Fruit fly (Drosophila melanogaster) whole organism, embryonic: ENCODE measurements around the gene CG13931.

Experiments used
- B-H2 ChIP-seq: fragments of 200-800 bp; sonication (Bioruptor generic); optimal IDR thresholded peaks from 2 replicates; lab custom pipeline; 2018; ENCODE audit warnings: missing biosample characterization, mild to moderate bottlenecking, missing genetic modification characterization
- CG10147 ChIP-seq: fragments of 200-800 bp; sonication (Bioruptor generic); optimal IDR thresholded peaks from 2 replicates; lab custom pipeline; 2019; ENCODE audit warnings: missing biosample characterization, mild to moderate bottlenecking, missing genetic modification characterization, moderate library complexity
- CG10959 ChIP-seq: fragments of 200-800 bp; sonication (Bioruptor generic); IDR thresholded peaks from 2 replicates; pipeline ENCODE4 v1.3.6; 2022; ENCODE audit warnings: missing biosample characterization, missing genetic modification characterization
- CG12744 ChIP-seq: fragments of 200-800 bp; sonication (Bioruptor generic); optimal IDR thresholded peaks from 2 replicates; lab custom pipeline; 2016; ENCODE audit warnings: missing biosample characterization, missing genetic modification characterization
- CG13296 ChIP-seq: fragments of 200-800 bp; sonication (Bioruptor generic); optimal IDR thresholded peaks from 3 replicates; lab custom pipeline; 2018; ENCODE audit warnings: missing biosample characterization, mild to moderate bottlenecking, missing genetic modification characterization
- CG15514 ChIP-seq: fragments of 200-800 bp; sonication (Bioruptor generic); optimal IDR thresholded peaks from 3 replicates; lab custom pipeline; 2017; ENCODE audit warnings: missing biosample characterization, missing genetic modification characterization, mild to moderate bottlenecking, moderate library complexity, missing genetic modification reagents
- CG17612 ChIP-seq: fragments of 200-800 bp; sonication (Bioruptor generic); IDR thresholded peaks from 2 replicates; pipeline ENCODE4 v1.3.6; 2022; ENCODE audit warnings: missing biosample characterization, missing genetic modification characterization
- CG17912 ChIP-seq: fragments of 200-800 bp; sonication (Bioruptor generic); optimal IDR thresholded peaks from 2 replicates; lab custom pipeline; 2018; ENCODE audit warnings: missing biosample characterization, mild to moderate bottlenecking, missing genetic modification characterization
- CG2116 ChIP-seq: fragments of 200-800 bp; sonication (Bioruptor generic); optimal IDR thresholded peaks from 3 replicates; lab custom pipeline; 2018; ENCODE audit warnings: missing biosample characterization, mild to moderate bottlenecking, missing genetic modification characterization
- CG2678 ChIP-seq: fragments of 200-800 bp; sonication (Bioruptor generic); optimal IDR thresholded peaks from 3 replicates; lab custom pipeline; 2019; ENCODE audit warnings: missing biosample characterization, mild to moderate bottlenecking, missing genetic modification characterization, moderate library complexity
- CG31388 ChIP-seq: fragments of 200-800 bp; sonication (Bioruptor generic); optimal IDR thresholded peaks from 2 replicates; lab custom pipeline; 2016; ENCODE audit warnings: missing biosample characterization, missing genetic modification characterization
- CG3838 ChIP-seq: fragments of 200-800 bp; sonication (Bioruptor generic); optimal IDR thresholded peaks from 3 replicates; lab custom pipeline; 2016; ENCODE audit warnings: missing biosample characterization, missing genetic modification characterization
- CG4424 ChIP-seq: fragments of 200-800 bp; sonication (Bioruptor generic); optimal IDR thresholded peaks from 3 replicates; lab custom pipeline; 2016; ENCODE audit warnings: missing biosample characterization, missing genetic modification characterization
- CG4820 ChIP-seq: fragments of 200-800 bp; sonication (Bioruptor generic); optimal IDR thresholded peaks from 3 replicates; lab custom pipeline; 2016; ENCODE audit warnings: missing biosample characterization, missing genetic modification characterization
- CG8478 ChIP-seq: fragments of >200 bp; optimal IDR thresholded peaks from 2 replicates; lab custom pipeline; 2018
- CG9215 ChIP-seq: fragments of 200-800 bp; sonication (Bioruptor generic); IDR thresholded peaks from 2 replicates; pipeline ENCODE4 v1.3.6; 2022; ENCODE audit warnings: missing biosample characterization, missing genetic modification characterization
- Dbx ChIP-seq: fragments of 200-800 bp; sonication (Bioruptor generic); IDR thresholded peaks from 3 replicates; pipeline ENCODE4 v1.3.6; 2022; ENCODE audit warnings: missing biosample characterization, missing genetic modification characterization
- Dip3 ChIP-seq: fragments of 200-800 bp; sonication (Bioruptor generic); optimal IDR thresholded peaks from 3 replicates; lab custom pipeline; 2016; ENCODE audit warnings: missing biosample characterization, missing genetic modification characterization
- Dp ChIP-seq: fragments of 200-800 bp; sonication (Bioruptor generic); optimal IDR thresholded peaks from 2 replicates; lab custom pipeline; 2018; ENCODE audit warnings: missing biosample characterization, mild to moderate bottlenecking, missing genetic modification characterization, moderate library complexity
- Dref ChIP-seq: fragments of 200-800 bp; sonication (Bioruptor generic); IDR thresholded peaks from 2 replicates; pipeline ENCODE4 v1.3.6; 2022; ENCODE audit warnings: missing biosample characterization, missing genetic modification characterization
- E2f2 ChIP-seq: fragments of 200-800 bp; sonication (Bioruptor generic); IDR thresholded peaks from 2 replicates; pipeline ENCODE4 v1.3.6; 2022; ENCODE audit warnings: missing biosample characterization, missing genetic modification characterization
- HHEX ChIP-seq: fragments of 200-800 bp; sonication (Bioruptor generic); optimal IDR thresholded peaks from 3 replicates; lab custom pipeline; 2017; ENCODE audit warnings: missing biosample characterization, mild to moderate bottlenecking, missing genetic modification characterization, missing genetic modification reagents
- MESR4 ChIP-seq: fragments of 200-800 bp; sonication (Bioruptor generic); optimal IDR thresholded peaks from 2 replicates; lab custom pipeline; 2018; ENCODE audit warnings: missing biosample characterization, mild to moderate bottlenecking, missing genetic modification characterization, moderate library complexity
- Nf-YA ChIP-seq: fragments of 200-800 bp; sonication (Bioruptor generic); IDR thresholded peaks from 2 replicates; pipeline ENCODE4 v1.3.6; 2022; ENCODE audit warnings: missing biosample characterization, missing genetic modification characterization
- Nf-YB ChIP-seq: fragments of 200-800 bp; sonication (Bioruptor generic); optimal IDR thresholded peaks from 3 replicates; lab custom pipeline; 2019; ENCODE audit warnings: missing biosample characterization, mild to moderate bottlenecking, missing genetic modification characterization, moderate library complexity
- Sry-δ ChIP-seq: fragments of 200-800 bp; sonication (Bioruptor generic); optimal IDR thresholded peaks from 2 replicates; lab custom pipeline; 2016; ENCODE audit warnings: missing biosample characterization, missing genetic modification characterization
- Stat92E ChIP-seq, 3 experiments: fragments of >200 bp in 2 of 3; fragments of 200-800 bp in 1 of 3; sonication (Bioruptor generic) in 1 of 3; optimal IDR thresholded peaks; 2 replicates each; lab custom pipeline; 2017 to 2019; ENCODE audit warnings: missing biosample characterization in 3 of 3, missing genetic modification characterization in 3 of 3, mild to moderate bottlenecking in 1 of 3, moderate library complexity in 1 of 3
- Taf1 ChIP-seq: fragments of 200-800 bp; sonication (Bioruptor generic); IDR thresholded peaks from 2 replicates; pipeline ENCODE4 v1.3.6; 2022; ENCODE audit warnings: missing biosample characterization, missing genetic modification characterization
- Xbp1 ChIP-seq: fragments of 200-800 bp; sonication (Bioruptor generic); optimal IDR thresholded peaks from 3 replicates; lab custom pipeline; 2016; ENCODE audit warnings: missing biosample characterization, mild to moderate bottlenecking, missing genetic modification characterization
- ase ChIP-seq: fragments of 200-800 bp; sonication (Bioruptor generic); IDR thresholded peaks from 3 replicates; pipeline ENCODE4 v1.3.6; 2022; ENCODE audit warnings: missing biosample characterization, missing genetic modification characterization
- chinmo ChIP-seq: fragments of 200-800 bp; sonication (Bioruptor generic); IDR thresholded peaks from 4 replicates; pipeline ENCODE4 v1.3.6; 2022; ENCODE audit warnings: missing biosample characterization, missing genetic modification characterization; ENCODE audit not compliant: partially characterized antibody
- crp ChIP-seq, 2 experiments: fragments of 200-800 bp; sonication (Bioruptor generic); optimal IDR thresholded peaks; 2 replicates in 1 of 2; 3 replicates in 1 of 2; lab custom pipeline; 2017; ENCODE audit warnings: missing biosample characterization in 2 of 2, missing genetic modification characterization in 2 of 2, mild to moderate bottlenecking in 1 of 2, moderate library complexity in 1 of 2
- ewg ChIP-seq: fragments of 200-800 bp; sonication (Bioruptor generic); optimal IDR thresholded peaks from 3 replicates; lab custom pipeline; 2017; ENCODE audit warnings: mild to moderate bottlenecking, missing biosample characterization, missing genetic modification reagents, missing genetic modification characterization
- ftz-f1 ChIP-seq: fragments of 200-800 bp; sonication (Bioruptor generic); optimal IDR thresholded peaks from 2 replicates; lab custom pipeline; 2016; ENCODE audit warnings: missing biosample characterization, missing genetic modification characterization
- gfzf ChIP-seq: fragments of 200-800 bp; sonication (Bioruptor generic); optimal IDR thresholded peaks from 2 replicates; lab custom pipeline; 2016; ENCODE audit warnings: missing biosample characterization, mild to moderate bottlenecking, missing genetic modification characterization, moderate library complexity
- gt ChIP-seq: fragments of 200-800 bp; sonication (Bioruptor generic); IDR thresholded peaks from 2 replicates; pipeline ENCODE4 v1.3.6; 2022; ENCODE audit warnings: missing biosample characterization, missing genetic modification characterization
- her ChIP-seq: fragments of 200-800 bp; sonication (Bioruptor generic); optimal IDR thresholded peaks from 2 replicates; lab custom pipeline; 2016; ENCODE audit warnings: missing biosample characterization, missing genetic modification characterization
- hkb ChIP-seq, 2 experiments: fragments of 200-800 bp in 1 of 2; fragments of >200 bp in 1 of 2; sonication (Bioruptor generic) in 1 of 2; IDR thresholded peaks in 1 of 2; optimal IDR thresholded peaks in 1 of 2; 2 replicates each; pipeline versions ENCODE4 v1.3.6 to Lab custom; 2017 to 2022; ENCODE audit warnings: missing biosample characterization in 1 of 2, missing genetic modification characterization in 1 of 2
- kah ChIP-seq: fragments of 200-800 bp; sonication (Bioruptor generic); optimal IDR thresholded peaks from 2 replicates; lab custom pipeline; 2018; ENCODE audit warnings: missing biosample characterization, mild to moderate bottlenecking, missing genetic modification characterization
- ken ChIP-seq: fragments of 200-800 bp; sonication (Bioruptor generic); IDR thresholded peaks from 3 replicates; pipeline ENCODE4 v1.3.6; 2022; ENCODE audit warnings: missing biosample characterization, missing genetic modification characterization
- lov ChIP-seq, 2 experiments: fragments of 200-800 bp in 1 of 2; fragments of >200 bp in 1 of 2; sonication (Bioruptor generic) in 1 of 2; IDR thresholded peaks in 1 of 2; optimal IDR thresholded peaks in 1 of 2; 2 replicates in 1 of 2; 3 replicates in 1 of 2; pipeline versions ENCODE4 v1.3.6 to Lab custom; 2017 to 2022; ENCODE audit warnings: missing biosample characterization in 1 of 2, missing genetic modification characterization in 1 of 2
- nerfin-2 ChIP-seq: fragments of 200-800 bp; sonication (Bioruptor generic); IDR thresholded peaks from 2 replicates; pipeline ENCODE4 v1.3.6; 2022; ENCODE audit warnings: missing biosample characterization, missing genetic modification characterization; ENCODE audit not compliant: partially characterized antibody
- p53 ChIP-seq: fragments of 200-800 bp; sonication (Bioruptor generic); optimal IDR thresholded peaks from 2 replicates; lab custom pipeline; 2016; ENCODE audit warnings: missing biosample characterization, missing genetic modification characterization
- schlank ChIP-seq: fragments of 200-800 bp; sonication (Bioruptor generic); optimal IDR thresholded peaks from 2 replicates; lab custom pipeline; 2018; ENCODE audit warnings: missing biosample characterization, mild to moderate bottlenecking, missing genetic modification characterization
- scrt ChIP-seq: fragments of 200-800 bp; sonication (Bioruptor generic); optimal IDR thresholded peaks from 2 replicates; lab custom pipeline; 2018; ENCODE audit warnings: missing biosample characterization, mild to moderate bottlenecking, missing genetic modification characterization, moderate library complexity
- trem ChIP-seq: fragments of 200-800 bp; optimal IDR thresholded peaks from 3 replicates; lab custom pipeline; 2019; ENCODE audit warnings: missing biosample characterization, mild to moderate bottlenecking, missing genetic modification characterization, moderate library complexity
- twi ChIP-seq: fragments of 200-800 bp; optimal IDR thresholded peaks from 2 replicates; lab custom pipeline; 2019; ENCODE audit warnings: missing biosample characterization, mild to moderate bottlenecking, missing genetic modification characterization, moderate library complexity
- unpg ChIP-seq: fragments of 200-800 bp; sonication (Bioruptor generic); optimal IDR thresholded peaks from 3 replicates; lab custom pipeline; 2018; ENCODE audit warnings: missing biosample characterization, mild to moderate bottlenecking, missing genetic modification characterization, moderate library complexity
- zen ChIP-seq: fragments of 200-800 bp; sonication (Bioruptor generic); optimal IDR thresholded peaks from 3 replicates; lab custom pipeline; 2018; ENCODE audit warnings: missing biosample characterization, mild to moderate bottlenecking, missing genetic modification characterization, moderate library complexity

The CG13931 gene

dm6 chr3L:1735603-1736002 is 33.4 kb upstream of the CG13931 start, which contains the start of gene Oseg4:
Gene Oseg4, minus strand, starts transcription at chr3L:1735767.
- TF ChIP-seq Sry-δ (GFP tag; lab: Kevin White, UChicago) (peak; percentile 7), Dip3 (GFP tag; lab: Kevin White, UChicago) (no peak), gfzf (GFP tag; lab: Kevin White, UChicago) (peak; percentile 28), E2f2 (GFP tag; lab: Robert Waterston, UW) (peak; percentile 72), hkb (optimal IDR thresholded peaks at IDR 0.05; lab: Kevin White, UChicago) (no peak), hkb (GFP tag; IDR thresholded peaks at IDR 0.05; lab: Robert Waterston, UW) (no peak), CG31388 (GFP tag; lab: Kevin White, UChicago) (no peak), CG15514 (GFP tag; lab: Kevin White, UChicago) (peak; percentile 0), trem (tag; lab: Kevin White, UChicago) (peak; percentile 34), unpg (GFP tag; lab: Kevin White, UChicago) (no peak), CG2116 (peak; percentile 53), scrt (GFP tag; lab: Kevin White, UChicago) (peak; percentile 57), kah (GFP tag; lab: Kevin White, UChicago) (peak; percentile 80), MESR4 (GFP tag; lab: Kevin White, UChicago) (peak; percentile 1), Dp (GFP tag; lab: Kevin White, UChicago) (peak; percentile 64), gt (no peak), Dref (peak; percentile 47), crp (GFP tag; optimal IDR thresholded peaks at IDR 0.05; lab: Kevin White, UChicago) (peak in 1 of 2 experiments; percentile 28), CG8478 (no peak)

dm6 chr3L:1730873-1731272 is 28.7 kb upstream of the CG13931 start, which contains the start of gene drpr:
Gene drpr, minus strand, starts transcription at chr3L:1731107.
- TF ChIP-seq Stat92E (GFP tag; optimal IDR thresholded peaks at IDR 0.05; lab: Kevin White, UChicago) (peak in 1 of 3 experiments; percentile 60), Nf-YB (GFP tag; lab: Kevin White, UChicago) (no peak), Dbx (GFP tag; lab: Robert Waterston, UW) (no peak), twi (tag; lab: Kevin White, UChicago) (no peak), CG17912 (GFP tag; lab: Kevin White, UChicago) (no peak), CG4820 (GFP tag; lab: Kevin White, UChicago) (no peak), CG13296 (GFP tag; lab: Kevin White, UChicago) (peak; percentile 37), p53 (GFP tag; lab: Kevin White, UChicago) (no peak), ftz-f1 (GFP tag; lab: Kevin White, UChicago) (peak; percentile 1), Dref (peak; percentile 34), Xbp1 (GFP tag; lab: Kevin White, UChicago) (no peak), ase (GFP tag; lab: Robert Waterston, UW) (no peak), chinmo (GFP tag; lab: Robert Waterston, UW) (peak; percentile 84; the same call in 2 of the 4 replicates), CG12744 (GFP tag; lab: Kevin White, UChicago) (no peak), schlank (tag; lab: Kevin White, UChicago) (no peak), CG10959 (no peak), CG2678 (peak; percentile 8), CG3838 (GFP tag; lab: Kevin White, UChicago) (peak; percentile 12), ken (GFP tag; lab: Robert Waterston, UW) (0 out of 3 replicates have a peak, but pooled peaks have one; percentile 3), zen (tag; lab: Kevin White, UChicago) (peak; percentile 41), HHEX (GFP tag; lab: Kevin White, UChicago) (peak; percentile 41), CG4424 (GFP tag; lab: Kevin White, UChicago) (no peak), CG9215 (GFP tag; lab: Robert Waterston, UW) (no peak), her (GFP tag; lab: Kevin White, UChicago) (peak; percentile 10), CG17612 (no peak), B-H2 (GFP tag; lab: Kevin White, UChicago) (no peak), nerfin-2 (no peak), ewg (GFP tag; lab: Kevin White, UChicago) (peak; percentile 64), lov (optimal IDR thresholded peaks at IDR 0.05; lab: Kevin White, UChicago) (no peak), lov (GFP tag; IDR thresholded peaks at IDR 0.05; lab: Robert Waterston, UW) (no peak), Nf-YA (GFP tag; lab: Robert Waterston, UW) (no peak), Taf1 (no peak), CG10147 (no peak)
